Worm (Caenorhabditis elegans) whole organism, L4 larva: ENCODE measurements around the gene ncx-9.

Experiments used
- F26F4.8 ChIP-seq: fragments of 200-800 bp; sonication (Bioruptor generic); conservative IDR thresholded peaks from 2 replicates; pipeline ENCODE4 v1.3.6; 2022; ENCODE audit warnings: missing genetic modification characterization, missing compliant biosample characterization
- F37D6.2 ChIP-seq: sonication (generic microtip); optimal IDR thresholded peaks from 2 replicates; lab custom pipeline; 2016; ENCODE audit warnings: mild to moderate bottlenecking, missing genetic modification characterization, missing compliant biosample characterization
- F44E2.7 ChIP-seq: fragments of 200-800 bp; sonication (Bioruptor generic); IDR thresholded peaks from 2 replicates; pipeline ENCODE4 v2.1.2; 2022; ENCODE audit warnings: missing genetic modification characterization, missing compliant biosample characterization
- F49E8.2 ChIP-seq: sonication (generic microtip); optimal IDR thresholded peaks from 2 replicates; lab custom pipeline; 2016; ENCODE audit warnings: missing compliant biosample characterization, mild to moderate bottlenecking, missing genetic modification characterization, borderline replicate concordance
- Y48G9A.11 ChIP-seq: fragments of 200-800 bp; sonication (Bioruptor generic); IDR thresholded peaks from 2 replicates; pipeline ENCODE4 v1.3.6; 2022; ENCODE audit warnings: missing genetic modification reagents, missing genetic modification characterization, missing compliant biosample characterization
- ZK546.5 ChIP-seq, 2 experiments: sonication (generic microtip); optimal IDR thresholded peaks; 2 replicates each; lab custom pipeline; 2017; ENCODE audit warnings: missing biosample characterization in 2 of 2, missing genetic modification characterization in 2 of 2
- aly-2 ChIP-seq: sonication (generic microtip); optimal IDR thresholded peaks from 2 replicates; lab custom pipeline; 2018; ENCODE audit warnings: missing biosample characterization, missing genetic modification characterization
- arid-1 ChIP-seq: fragments of 200-800 bp; sonication (Bioruptor generic); conservative IDR thresholded peaks from 2 replicates; pipeline ENCODE4 v1.3.6; 2022; ENCODE audit warnings: missing genetic modification reagents, missing genetic modification characterization, missing compliant biosample characterization
- ceh-20 ChIP-seq: fragments of 200-800 bp; sonication (Bioruptor generic); IDR thresholded peaks from 2 replicates; pipeline ENCODE4 v1.3.6; 2022; ENCODE audit warnings: missing genetic modification reagents, missing genetic modification characterization, missing compliant biosample characterization
- ceh-28 ChIP-seq: fragments of 150-350 bp; optimal IDR thresholded peaks from 2 replicates; lab custom pipeline; 2014; ENCODE audit warnings: missing biosample characterization, missing genetic modification reagents, missing genetic modification characterization
- ctbp-1 ChIP-seq: fragments of 200-800 bp; sonication (Bioruptor generic); IDR thresholded peaks from 2 replicates; pipeline ENCODE4 v1.3.6; 2022; ENCODE audit warnings: missing genetic modification reagents, missing genetic modification characterization, missing compliant biosample characterization
- daf-16 ChIP-seq, 3 experiments: sonication (generic microtip); optimal IDR thresholded peaks; 2 replicates each; lab custom pipeline; 2016 to 2017; ENCODE audit warnings: missing genetic modification characterization in 3 of 3, missing genetic modification reagents in 3 of 3, mild to moderate bottlenecking in 2 of 3, missing compliant biosample characterization in 2 of 3, missing biosample characterization in 1 of 3, moderate library complexity in 1 of 3
- daf-19 ChIP-seq: fragments of 200-800 bp; sonication (Bioruptor generic); conservative IDR thresholded peaks from 2 replicates; pipeline ENCODE4 v1.3.6; 2022; ENCODE audit warnings: missing genetic modification characterization, missing compliant biosample characterization
- dmd-6 ChIP-seq: fragments of 200-800 bp; sonication (Bioruptor generic); IDR thresholded peaks from 2 replicates; pipeline ENCODE4 v1.3.6; 2022; ENCODE audit warnings: missing genetic modification reagents, missing genetic modification characterization, missing compliant biosample characterization
- duxl-1 ChIP-seq: sonication (generic microtip); optimal IDR thresholded peaks from 2 replicates; lab custom pipeline; 2016; ENCODE audit warnings: mild to moderate bottlenecking, missing genetic modification characterization, moderate library complexity, missing compliant biosample characterization; ENCODE audit not compliant: poor library complexity
- dve-1 ChIP-seq: sonication (generic microtip); optimal IDR thresholded peaks from 2 replicates; lab custom pipeline; 2017; ENCODE audit warnings: antibody characterized with exemption, mild to moderate bottlenecking, missing genetic modification characterization, missing compliant biosample characterization; ENCODE audit not compliant: insufficient read depth
- fos-1 ChIP-seq: fragments of 150-350 bp; optimal IDR thresholded peaks from 2 replicates; lab custom pipeline; 2014; ENCODE audit warnings: missing biosample characterization, missing genetic modification characterization
- hlh-11 ChIP-seq: fragments of 200-800 bp; sonication (Bioruptor generic); optimal IDR thresholded peaks from 2 replicates; lab custom pipeline; 2018; ENCODE audit warnings: mild to moderate bottlenecking, missing genetic modification characterization, missing compliant biosample characterization
- hlh-30 ChIP-seq: sonication (generic microtip); optimal IDR thresholded peaks from 2 replicates; lab custom pipeline; 2017; ENCODE audit warnings: antibody characterized with exemption, mild to moderate bottlenecking, missing genetic modification characterization, missing compliant biosample characterization; ENCODE audit not compliant: insufficient read depth
- jun-1 ChIP-seq: fragments of 150-350 bp; optimal IDR thresholded peaks from 2 replicates; lab custom pipeline; 2014; ENCODE audit warnings: missing biosample characterization, missing genetic modification reagents, missing genetic modification characterization
- lim-7 ChIP-seq: fragments of 200-800 bp; sonication (Bioruptor generic); IDR thresholded peaks from 2 replicates; pipeline ENCODE4 v1.3.6; 2022; ENCODE audit warnings: missing genetic modification characterization, missing compliant biosample characterization
- lin-1 ChIP-seq: fragments of 200-800 bp; sonication (Bioruptor generic); IDR thresholded peaks from 2 replicates; pipeline ENCODE4 v1.3.6; 2022; ENCODE audit warnings: missing genetic modification reagents, missing genetic modification characterization, missing compliant biosample characterization
- lin-38 ChIP-seq: fragments of 200-800 bp; sonication (Bioruptor generic); IDR thresholded peaks from 2 replicates; pipeline ENCODE4 v1.3.6; 2022; ENCODE audit warnings: missing genetic modification reagents, missing genetic modification characterization, missing compliant biosample characterization
- lin-39 ChIP-seq: fragments of 150-350 bp; optimal IDR thresholded peaks from 2 replicates; lab custom pipeline; 2014; ENCODE audit warnings: missing biosample characterization, missing genetic modification reagents, missing genetic modification characterization
- madf-9 ChIP-seq: fragments of 200-800 bp; sonication (Bioruptor generic); conservative IDR thresholded peaks from 2 replicates; pipeline ENCODE4 v1.3.6; 2022; ENCODE audit warnings: missing genetic modification reagents, missing genetic modification characterization, missing compliant biosample characterization
- mdl-1 ChIP-seq, 2 experiments: fragments of 150-350 bp in 1 of 2; sonication (generic microtip) in 1 of 2; optimal IDR thresholded peaks; 2 replicates each; lab custom pipeline; 2014 to 2017; ENCODE audit warnings: missing biosample characterization in 2 of 2, missing genetic modification characterization in 2 of 2
- mes-2 ChIP-seq: sonication (generic microtip); optimal IDR thresholded peaks from 2 replicates; lab custom pipeline; 2016; ENCODE audit warnings: missing genotype, mild to moderate bottlenecking, missing genetic modification characterization, missing compliant biosample characterization; ENCODE audit not compliant: poor library complexity, severe bottlenecking
- mxl-3 ChIP-seq: fragments of 200-800 bp; sonication (Bioruptor generic); optimal IDR thresholded peaks from 2 replicates; lab custom pipeline; 2018; ENCODE audit warnings: mild to moderate bottlenecking, missing genetic modification characterization, missing compliant biosample characterization
- nhr-102 ChIP-seq: sonication (generic microtip); optimal IDR thresholded peaks from 2 replicates; lab custom pipeline; 2016; ENCODE audit warnings: mild to moderate bottlenecking, missing genetic modification characterization, moderate library complexity, missing compliant biosample characterization
- nhr-111 ChIP-seq: fragments of 200-800 bp; sonication (Bioruptor generic); optimal IDR thresholded peaks from 2 replicates; lab custom pipeline; 2018; ENCODE audit warnings: mild to moderate bottlenecking, missing genetic modification characterization, missing compliant biosample characterization
- nhr-28 ChIP-seq: fragments of 150-350 bp; optimal IDR thresholded peaks from 2 replicates; lab custom pipeline; 2014; ENCODE audit warnings: missing biosample characterization, missing genetic modification characterization
- nhr-48 ChIP-seq: sonication (generic microtip); optimal IDR thresholded peaks from 2 replicates; lab custom pipeline; 2016; ENCODE audit warnings: mild to moderate bottlenecking, missing genetic modification characterization, missing compliant biosample characterization
- nhr-76 ChIP-seq: fragments of 150-350 bp; optimal IDR thresholded peaks from 2 replicates; lab custom pipeline; 2014; ENCODE audit warnings: missing biosample characterization, missing genetic modification characterization
- nhr-77 ChIP-seq: fragments of 150-350 bp; optimal IDR thresholded peaks from 2 replicates; lab custom pipeline; 2014; ENCODE audit warnings: missing biosample characterization, missing genetic modification characterization
- pha-4 ChIP-seq, 2 experiments: fragments of 150-350 bp in 1 of 2; fragments of 200-800 bp in 1 of 2; sonication (Bioruptor generic) in 1 of 2; IDR thresholded peaks in 1 of 2; optimal IDR thresholded peaks in 1 of 2; 2 replicates each; pipeline versions ENCODE4 v1.3.6 to Lab custom; 2014 to 2022; ENCODE audit warnings: missing genetic modification characterization in 2 of 2, missing genetic modification reagents in 2 of 2, missing biosample characterization in 1 of 2, missing compliant biosample characterization in 1 of 2
- php-3 ChIP-seq: fragments of 200-800 bp; sonication (Bioruptor generic); IDR thresholded peaks from 2 replicates; pipeline ENCODE4 v1.3.6; 2022; ENCODE audit warnings: missing genetic modification reagents, missing genetic modification characterization, missing compliant biosample characterization
- pqm-1 ChIP-seq: sonication (generic microtip); optimal IDR thresholded peaks from 2 replicates; lab custom pipeline; 2017; ENCODE audit warnings: missing biosample characterization, missing genetic modification characterization
- skn-1 ChIP-seq: fragments of 150-350 bp; optimal IDR thresholded peaks from 2 replicates; lab custom pipeline; 2014; ENCODE audit warnings: missing biosample characterization, missing genetic modification characterization
- unc-39 ChIP-seq: sonication (generic microtip); optimal IDR thresholded peaks from 2 replicates; lab custom pipeline; 2017; ENCODE audit warnings: missing biosample characterization, missing genetic modification characterization
- vab-7 ChIP-seq: fragments of 200-800 bp; sonication (Bioruptor generic); IDR thresholded peaks from 2 replicates; pipeline ENCODE4 v1.3.6; 2022; ENCODE audit warnings: missing genetic modification reagents, missing genetic modification characterization, missing compliant biosample characterization
- zag-1 ChIP-seq: fragments of 150-350 bp; optimal IDR thresholded peaks from 2 replicates; lab custom pipeline; 2014; ENCODE audit warnings: missing biosample characterization, missing genetic modification characterization
- zip-2 ChIP-seq: fragments of 150-350 bp; optimal IDR thresholded peaks from 2 replicates; lab custom pipeline; 2014; ENCODE audit warnings: missing biosample characterization, missing genetic modification characterization
- ztf-7 ChIP-seq: fragments of 150-350 bp; optimal IDR thresholded peaks from 2 replicates; lab custom pipeline; 2014; ENCODE audit warnings: missing biosample characterization, missing genetic modification characterization

The ncx-9 gene

ce11 chrV:5030212-5030611 lies 35.2 kb upstream of the ncx-9 start (continued):
- TF ChIP-seq arid-1 (no peak), madf-9 (GFP tag; lab: Robert Waterston, UW) (no peak), zip-2 (tag; lab: Kevin White, UChicago) (no peak), pha-4 (GFP tag; IDR thresholded peaks at IDR 0.05; lab: Robert Waterston, UW) (no peak), pha-4 (tag; optimal IDR thresholded peaks at IDR 0.05; lab: Kevin White, UChicago) (no peak), unc-39 (tag; lab: Kevin White, UChicago) (no peak), F26F4.8 (GFP tag; lab: Robert Waterston, UW) (no peak), nhr-77 (peak; percentile 76), ctbp-1 (GFP tag; lab: Robert Waterston, UW) (no peak)

DNA sequence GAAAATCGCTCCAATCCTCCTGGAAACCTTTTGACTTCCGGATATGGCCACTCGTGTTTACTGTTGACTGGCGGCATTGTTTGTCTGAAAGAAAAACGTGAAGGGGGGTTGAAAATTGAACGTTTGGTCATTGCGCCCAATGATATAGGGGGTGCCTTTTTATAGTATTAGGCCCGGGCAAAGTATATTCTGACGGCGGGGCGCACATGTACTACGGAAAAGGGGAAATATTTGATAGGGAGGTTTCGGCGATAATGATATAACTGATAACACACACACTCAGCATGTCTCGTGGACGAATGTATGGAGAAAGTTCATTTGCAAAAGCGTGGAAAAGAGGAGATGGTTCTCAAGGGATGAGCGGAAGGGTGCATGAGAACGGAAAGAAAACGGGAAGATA lies 32.6 kb upstream of the ncx-9 start, which contains the start of gene cpt-4:
Gene cpt-4, minus strand, starts transcription at position 84 of the 400 bp plus-strand sequence.
- TF ChIP-seq mxl-3 (peak; percentile 90), jun-1 (tag; lab: Kevin White, UChicago) (no peak), hlh-30 (tag; lab: Kevin White, UChicago) (peak; percentile 29), nhr-76 (tag; lab: Kevin White, UChicago) (no peak), lin-1 (0 out of 2 replicates have a peak, but pooled peaks have one; percentile 55), nhr-102 (tag; lab: Kevin White, UChicago) (peak; percentile 41), aly-2 (no peak), lin-38 (GFP tag; lab: Robert Waterston, UW) (no peak), dmd-6 (GFP tag; lab: Robert Waterston, UW) (peak; percentile 81), pqm-1 (peak; percentile 83), nhr-48 (tag; lab: Kevin White, UChicago) (peak; percentile 34), F44E2.7 (no peak), daf-19 (GFP tag; lab: Robert Waterston, UW) (no peak), php-3 (peak; percentile 41; the same call in 1 of the 2 replicates), dve-1 (tag; lab: Kevin White, UChicago) (peak; percentile 48), nhr-77 (no peak), mdl-1 (tag; optimal IDR thresholded peaks at IDR 0.05; lab: Kevin White, UChicago) (peak in 1 of 2 experiments; percentile 76), Y48G9A.11 (GFP tag; lab: Robert Waterston, UW) (no peak), nhr-28 (tag; lab: Kevin White, UChicago) (peak; percentile 85), daf-16 (GFP tag; optimal IDR thresholded peaks at IDR 0.05; lab: Kevin White, UChicago) (no peak), daf-16 (tag; optimal IDR thresholded peaks at IDR 0.05; lab: Kevin White, UChicago) (peak; percentile 29), mes-2 (tag; lab: Kevin White, UChicago) (peak; percentile 22), hlh-11 (peak; percentile 83)
- TF ChIP-seq, all 104 proteins: peak for 14

DNA sequence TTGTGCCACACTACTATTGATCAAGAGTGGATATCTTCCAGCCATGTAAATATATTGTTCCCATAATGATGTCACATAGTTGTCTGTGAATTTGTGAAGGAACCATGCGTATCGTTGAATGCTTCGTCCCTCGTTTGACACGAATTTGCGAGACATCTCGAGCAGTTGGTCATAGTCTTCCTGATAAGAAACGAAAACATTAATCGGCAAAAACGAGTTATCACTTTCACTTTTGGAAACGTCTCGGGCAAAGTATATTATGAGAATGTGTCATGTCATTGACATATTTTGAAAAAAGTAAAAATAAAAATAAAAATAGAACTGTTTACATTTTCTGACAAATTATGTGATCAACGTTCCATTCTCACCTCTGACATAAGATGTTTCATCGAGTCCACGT lies 31.4 kb upstream of the ncx-9 start:
- TF ChIP-seq nhr-111 (no peak), vab-7 (GFP tag; lab: Robert Waterston, UW) (no peak), hlh-30 (tag; lab: Kevin White, UChicago) (peak; percentile 17), F49E8.2 (no peak), hlh-11 (peak; percentile 70), dve-1 (tag; lab: Kevin White, UChicago) (peak; percentile 18), skn-1 (tag; lab: Kevin White, UChicago) (no peak), nhr-28 (tag; lab: Kevin White, UChicago) (peak; percentile 25), lim-7 (GFP tag; lab: Robert Waterston, UW) (no peak), duxl-1 (no peak), ceh-28 (no peak), mxl-3 (peak; percentile 12), F37D6.2 (tag; lab: Kevin White, UChicago) (no peak), F44E2.7 (no peak), nhr-102 (tag; lab: Kevin White, UChicago) (peak; percentile 37), lin-39 (tag; lab: Kevin White, UChicago) (no peak), nhr-48 (tag; lab: Kevin White, UChicago) (peak; percentile 39), fos-1 (no peak), dmd-6 (GFP tag; lab: Robert Waterston, UW) (peak; percentile 77), ceh-20 (no peak), ZK546.5 (tag; optimal IDR thresholded peaks at IDR 0.05; lab: Kevin White, UChicago) (no peak), zag-1 (no peak), mdl-1 (tag; optimal IDR thresholded peaks at IDR 0.05; lab: Kevin White, UChicago) (no peak), pqm-1 (peak; percentile 10), daf-16 (GFP tag; optimal IDR thresholded peaks at IDR 0.05; lab: Kevin White, UChicago) (no peak), daf-16 (tag; optimal IDR thresholded peaks at IDR 0.05; lab: Kevin White, UChicago) (peak; percentile 30), php-3 (0 out of 2 replicates have a peak, but pooled peaks have one; percentile 24), ztf-7 (no peak), zip-2 (tag; lab: Kevin White, UChicago) (no peak), mes-2 (tag; lab: Kevin White, UChicago) (no peak)
